Worm (Caenorhabditis elegans): Measurements from ENCODE around the gene gskl-1.

gskl-1 gene

DNA sequence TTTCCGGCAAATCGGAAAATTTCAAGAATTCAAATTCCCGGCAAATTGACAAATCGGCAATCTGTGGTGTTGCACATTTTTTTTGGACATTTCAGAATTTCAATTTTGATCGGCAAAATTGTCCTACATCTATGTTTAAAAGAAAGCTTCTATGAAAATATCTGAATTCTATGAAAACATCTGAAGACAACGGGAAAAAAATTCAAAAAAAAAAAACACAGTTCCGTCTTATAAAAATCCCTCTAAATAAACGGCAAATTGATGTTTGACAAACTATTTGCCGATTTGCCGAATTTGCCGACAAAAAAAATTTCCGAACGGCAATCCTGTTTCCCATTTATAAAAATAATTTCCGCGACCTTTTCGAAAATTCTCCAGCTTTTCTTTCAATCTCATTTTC lies 33.0 kb upstream of the gskl-1 start, which contains the start of gene F44F4.15:
Gene F44F4.15, plus strand, starts transcription at position 301 of the 400 bp plus-strand sequence.
- TF ChIP-seq fkh-10 (GFP tag; optimal IDR thresholded peaks at IDR 0.05) (no peak), mec-3 (tag; optimal IDR thresholded peaks at IDR 0.05; ENCODE audit: borderline replicate concordance) (no peak), gmeb-2 (tag; optimal IDR thresholded peaks at IDR 0.05) (no peak), ref-2 (tag; optimal IDR thresholded peaks at IDR 0.05) (no peak), ama-1 (optimal IDR thresholded peaks at IDR 0.05) (no peak), hlh-8 (tag; optimal IDR thresholded peaks at IDR 0.05) (no peak), K02D7.2 (tag; optimal IDR thresholded peaks at IDR 0.05) (no peak), F13H6.1 (tag; optimal IDR thresholded peaks at IDR 0.05) (no peak), elt-4 (tag; optimal IDR thresholded peaks at IDR 0.05) (no peak), ceh-48 (tag; optimal IDR thresholded peaks at IDR 0.05) (no peak), nhr-232 (tag; optimal IDR thresholded peaks at IDR 0.05) (no peak), zip-5 (tag; optimal IDR thresholded peaks at IDR 0.05) (no peak), ceh-18 (tag; optimal IDR thresholded peaks at IDR 0.05) (no peak), pax-1 (tag; optimal IDR thresholded peaks at IDR 0.05) (no peak), ets-4 (tag; optimal IDR thresholded peaks at IDR 0.05) (no peak), fkh-6 (tag; optimal IDR thresholded peaks at IDR 0.05) (no peak), ceh-34 (tag; optimal IDR thresholded peaks at IDR 0.05) (no peak), ceh-9 (tag; optimal IDR thresholded peaks at IDR 0.05) (no peak)

ce11 chrII:10915732-10916131 lies 31.6 kb upstream of the gskl-1 start, which contains the start of gene F44F4.9:
F44F4.9 (minus strand) TSS chrII:10915832.
- TF ChIP-seq pax-1 (tag; optimal IDR thresholded peaks at IDR 0.05) = no peak
- TF ChIP-seq ref-2 (tag; optimal IDR thresholded peaks at IDR 0.05) = no peak
- no peak for TF ChIP-seq hlh-15 (tag; optimal IDR thresholded peaks at IDR 0.05)
- TF ChIP-seq elt-2 (tag; optimal IDR thresholded peaks at IDR 0.05) = no peak
- no peak for TF ChIP-seq nhr-232 (tag; optimal IDR thresholded peaks at IDR 0.05)
- no peak for TF ChIP-seq eyg-1 (tag; optimal IDR thresholded peaks at IDR 0.05)
- no peak for TF ChIP-seq ceh-9 (tag; optimal IDR thresholded peaks at IDR 0.05)
- no peak for TF ChIP-seq mec-3 (tag; optimal IDR thresholded peaks at IDR 0.05; ENCODE audit: borderline replicate concordance)
- no peak for TF ChIP-seq F13H6.1 (tag; optimal IDR thresholded peaks at IDR 0.05)
- TF ChIP-seq ztf-16 (tag; optimal IDR thresholded peaks at IDR 0.05) = no peak
- no peak for TF ChIP-seq tbx-7 (tag; optimal IDR thresholded peaks at IDR 0.05)
- TF ChIP-seq K02D7.2 (tag; optimal IDR thresholded peaks at IDR 0.05) = no peak
- TF ChIP-seq C38D4.7 (GFP tag; optimal IDR thresholded peaks at IDR 0.05) = no peak
- no peak for TF ChIP-seq unc-42 (tag; optimal IDR thresholded peaks at IDR 0.05)
- TF ChIP-seq hlh-13 (GFP tag; optimal IDR thresholded peaks at IDR 0.05) = no peak
- no peak for TF ChIP-seq fkh-6 (tag; optimal IDR thresholded peaks at IDR 0.05)
- TF ChIP-seq ttx-3 (tag; optimal IDR thresholded peaks at IDR 0.05) = no peak
- no peak for TF ChIP-seq unc-86 (tag; optimal IDR thresholded peaks at IDR 0.05)

ce11 chrII:10917174-10917573 lies 30.2 kb upstream of the gskl-1 start, which contains the start of gene F44F4.10:
F44F4.10 (minus strand) TSS chrII:10917274.
- TF ChIP-seq hlh-6 (tag; optimal IDR thresholded peaks at IDR 0.05) (no peak), unc-86 (tag; optimal IDR thresholded peaks at IDR 0.05) (no peak), pat-9 (tag; optimal IDR thresholded peaks at IDR 0.05) (no peak), T23F11.4 (GFP tag; optimal IDR thresholded peaks at IDR 0.05) (no peak), C08G9.2 (tag; optimal IDR thresholded peaks at IDR 0.05) (no peak), K09A11.1 (tag; optimal IDR thresholded peaks at IDR 0.05; ENCODE audit: insufficient read depth) (no peak), dmd-4 (tag; optimal IDR thresholded peaks at IDR 0.05; ENCODE audit: borderline replicate concordance) (no peak), fkh-6 (tag; optimal IDR thresholded peaks at IDR 0.05) (no peak), ceh-31 (tag; optimal IDR thresholded peaks at IDR 0.05) (no peak), hlh-13 (GFP tag; optimal IDR thresholded peaks at IDR 0.05) (no peak), che-1 (tag; optimal IDR thresholded peaks at IDR 0.05) (no peak), pag-3 (tag; optimal IDR thresholded peaks at IDR 0.05; ENCODE audit: borderline replicate concordance) (no peak), F13H6.1 (tag; optimal IDR thresholded peaks at IDR 0.05) (no peak), pha-2 (tag; optimal IDR thresholded peaks at IDR 0.05) (no peak)

Data from whole organism, late embryonic.